Fruit fly (Drosophila melanogaster): ENCODE data around the gene PH4alphaNE1.

Gene PH4alphaNE1

dm6 chr3R:30531129-30531708, 31.1 kb upstream of the PH4alphaNE1 start (continued):
- TF ChIP-seq MTF-1 (GFP tag; optimal IDR thresholded peaks at IDR 0.05; ENCODE audit: borderline replicate concordance) (no peak), Max (GFP tag; optimal IDR thresholded peaks at IDR 0.05) (no peak), CG17912 (GFP tag; optimal IDR thresholded peaks at IDR 0.05) (no peak), CG34422 (GFP tag; IDR thresholded peaks at IDR 0.05) (no peak), Mrtf (GFP tag; IDR thresholded peaks at IDR 0.05) (no peak), nom (GFP tag; optimal IDR thresholded peaks at IDR 0.05) (no peak), Dip3 (GFP tag; optimal IDR thresholded peaks at IDR 0.05) (no peak), Ptx1 (GFP tag; IDR thresholded peaks at IDR 0.05) (0 out of 2 replicates have a peak, but pooled peaks have one; percentile 28), CG9797 (GFP tag; optimal IDR thresholded peaks at IDR 0.05) (no peak), CG15479 (GFP tag; optimal IDR thresholded peaks at IDR 0.05) (no peak), zfh2 (GFP tag; optimal IDR thresholded peaks at IDR 0.05) (no peak), cg (GFP tag; optimal IDR thresholded peaks at IDR 0.05) (no peak), CoRest (tag; optimal IDR thresholded peaks at IDR 0.05) (peak; percentile 17), CG9609 (GFP tag; optimal IDR thresholded peaks at IDR 0.05) (no peak), Sox100B (GFP tag; optimal IDR thresholded peaks at IDR 0.05) (peak; percentile 20), Rfx (GFP tag; IDR thresholded peaks at IDR 0.05) (no peak), gro (GFP tag; optimal IDR thresholded peaks at IDR 0.05) (no peak), HLHmδ (GFP tag; optimal IDR thresholded peaks at IDR 0.05) (no peak), her (GFP tag; optimal IDR thresholded peaks at IDR 0.05) (no peak), Fer3 (tag; optimal IDR thresholded peaks at IDR 0.05) (no peak), CG1602 (GFP tag; optimal IDR thresholded peaks at IDR 0.05) (no peak), BEAF-32 (GFP tag; optimal IDR thresholded peaks at IDR 0.05) (no peak), CG17829 (tag; optimal IDR thresholded peaks at IDR 0.05) (peak; percentile 15), chinmo (GFP tag; IDR thresholded peaks at IDR 0.05; ENCODE audit: partially characterized antibody) (no peak), Bdp1 (GFP tag; optimal IDR thresholded peaks at IDR 0.05) (no peak), Ada2b (GFP tag; IDR thresholded peaks at IDR 0.05) (no peak), CG2120 (GFP tag; optimal IDR thresholded peaks at IDR 0.05) (no peak), Awh (GFP tag; IDR thresholded peaks at IDR 0.05) (no peak), bsh (GFP tag; optimal IDR thresholded peaks at IDR 0.05) (peak; percentile 3 to 28), HLH4C (GFP tag; IDR thresholded peaks at IDR 0.05; ENCODE audit: partially characterized antibody) (no peak), ewg (GFP tag; optimal IDR thresholded peaks at IDR 0.05) (no peak), pho (GFP tag; optimal IDR thresholded peaks at IDR 0.05) (no peak), CG9817 (tag; optimal IDR thresholded peaks at IDR 0.05) (no peak), Ssrp (tag; optimal IDR thresholded peaks at IDR 0.05) (peak; percentile 30), CG30403 (GFP tag; optimal IDR thresholded peaks at IDR 0.05) (no peak), CG9932 (GFP tag; IDR thresholded peaks at IDR 0.05) (no peak), ken (GFP tag; IDR thresholded peaks at IDR 0.05) (no peak), Myb (GFP tag; optimal IDR thresholded peaks at IDR 0.05) (no peak), Oaz (GFP tag; IDR thresholded peaks at IDR 0.05) (no peak), schlank (tag; optimal IDR thresholded peaks at IDR 0.05) (no peak), CG14441 (GFP tag; IDR thresholded peaks at IDR 0.05) (0 out of 2 replicates have a peak, but pooled peaks have one; percentile 10), CG6683 (GFP tag; optimal IDR thresholded peaks at IDR 0.05) (no peak), ftz-f1 (GFP tag; optimal IDR thresholded peaks at IDR 0.05) (no peak), CG31441 (GFP tag; IDR thresholded peaks at IDR 0.05) (no peak), CG11695 (GFP tag; IDR thresholded peaks at IDR 0.05) (0 out of 3 replicates have a peak, but pooled peaks have one; percentile 12), hb (GFP tag; IDR thresholded peaks at IDR 0.05; ENCODE audit: partially characterized antibody) (no peak), CG30020 (tag; optimal IDR thresholded peaks at IDR 0.05) (no peak), CG17328 (GFP tag; IDR thresholded peaks at IDR 0.05) (no peak), CG7928 (GFP tag; optimal IDR thresholded peaks at IDR 0.05) (no peak), grau (tag; optimal IDR thresholded peaks at IDR 0.05) (peak; percentile 27)
